Worm (Caenorhabditis elegans) whole organism, L4/young adult: ENCODE measurements around the gene F41E6.5.
"Not testable (repeated sequence)": the region's sequence is repeated elsewhere in the genome, so short reads cannot be mapped to it uniquely, and the experiment has no call there.

Source experiments
- W03F9.2 ChIP-seq: fragments of 150-350 bp; optimal IDR thresholded peaks from 2 replicates; lab custom pipeline; 2014; ENCODE audit warnings: missing biosample characterization, missing genetic modification characterization
- dao-5 ChIP-seq: sonication (generic microtip); optimal IDR thresholded peaks from 2 replicates; lab custom pipeline; 2016; ENCODE audit warnings: missing genotype, missing genetic modification characterization, moderate library complexity, missing compliant biosample characterization
- him-1 ChIP-seq: sonication (generic microtip); optimal IDR thresholded peaks from 2 replicates; lab custom pipeline; 2016; ENCODE audit warnings: missing genotype, missing genetic modification reagents, missing genetic modification characterization, missing compliant biosample characterization

Gene F41E6.5

ce11 chrV:8603272-8603671 is at the start of gene F41E6.5:
Gene F41E6.5 (plus strand): TSS chrV:8603480.
- no peak for TF ChIP-seq dao-5

DNA sequence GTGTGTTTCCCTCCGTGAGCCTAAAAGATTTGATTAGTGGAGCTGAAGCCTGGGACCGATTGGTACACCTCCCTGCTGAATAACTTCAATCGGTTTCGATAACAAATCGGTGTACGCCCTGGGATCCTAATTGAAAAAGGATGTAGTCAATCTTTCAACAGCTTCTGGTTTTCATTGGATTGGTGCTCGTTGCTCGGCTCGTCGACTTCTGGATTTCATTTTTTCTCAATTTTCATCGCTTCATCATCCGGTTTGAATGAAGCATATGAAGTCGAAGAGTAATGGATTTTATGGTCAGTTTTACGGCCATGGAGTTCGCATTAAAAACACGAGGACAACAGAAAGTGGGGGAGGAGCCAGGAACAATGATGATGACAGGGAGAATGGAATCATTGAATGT is 47.3 kb upstream of the F41E6.5 start:
- no peak for TF ChIP-seq W03F9.2 (tag; lab: Kevin White, UChicago)
- TF ChIP-seq him-1, result no peak
- TF ChIP-seq dao-5, result no peak

- TF ChIP-seq him-1, result no peak
These were observed 42.4 kb upstream of the F41E6.5 start, which contains the start of gene acr-16 for ce11 chrV:8560916-8561315. Gene acr-16 (plus strand): TSS chrV:8561216.

ce11 chrV:8565075-8565474 is 38.2 kb upstream of the F41E6.5 start, which contains the start of gene F25G6.8:
Gene F25G6.8 (minus strand): TSS chrV:8565175.
- TF ChIP-seq dao-5 (no peak), W03F9.2 (tag; lab: Kevin White, UChicago) (no peak), him-1 (no peak)

- TF ChIP-seq W03F9.2 (tag; lab: Kevin White, UChicago), result no peak
- no peak for TF ChIP-seq him-1
- TF ChIP-seq dao-5, result no peak
These were observed 34.1 kb upstream of the F41E6.5 start for ce11 chrV:8569172-8569571.

DNA sequence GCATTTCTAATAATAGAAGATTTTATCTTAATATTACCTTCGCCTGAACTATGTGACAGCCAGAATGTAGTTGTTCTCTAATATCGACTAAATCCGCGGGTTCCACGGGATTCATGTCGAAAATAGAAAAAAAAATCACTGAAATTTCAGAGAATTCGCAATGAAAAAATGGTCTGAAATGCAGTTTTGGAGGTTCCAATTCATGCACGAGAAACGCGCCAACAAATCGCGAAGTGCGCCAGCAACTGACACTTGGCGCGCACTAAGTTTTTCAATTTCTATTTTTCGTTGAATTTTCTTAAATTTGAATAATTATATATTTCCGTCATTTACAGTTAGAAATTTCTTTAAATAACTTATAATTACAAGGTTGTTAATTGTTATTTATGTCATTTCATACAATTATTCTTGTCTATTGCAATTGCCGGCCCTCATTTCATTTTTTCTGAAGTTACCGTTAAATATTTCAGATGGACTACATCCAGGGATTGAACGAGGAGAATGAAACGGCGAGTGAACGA is 33.4 kb upstream of the F41E6.5 start, which contains the start of the genes F25G6.9 and symk-1:
TSS of gene F25G6.9 (minus strand) at position 160 of the 521 bp plus-strand sequence.
TSS of gene symk-1 (plus strand) at position 471 of the 521 bp plus-strand sequence.
- TF ChIP-seq W03F9.2 (tag; lab: Kevin White, UChicago) (peak; percentile 70), him-1 (no peak)

ce11 chrV:8574762-8575161 is 28.5 kb upstream of the F41E6.5 start, which contains the start of gene F25G6.1:
Gene F25G6.1 (plus strand): TSS chrV:8575062.
- not testable (repeated sequence) for TF ChIP-seq him-1; W03F9.2 (tag; lab: Kevin White, UChicago); dao-5

ce11 chrV:8580961-8581360 is 22.3 kb upstream of the F41E6.5 start, which contains the start of gene C10B5.1:
Gene C10B5.1 (plus strand): TSS chrV:8581261.
- TF ChIP-seq him-1, result no peak
- no peak for TF ChIP-seq dao-5
- TF ChIP-seq W03F9.2 (tag; lab: Kevin White, UChicago), result no peak

DNA sequence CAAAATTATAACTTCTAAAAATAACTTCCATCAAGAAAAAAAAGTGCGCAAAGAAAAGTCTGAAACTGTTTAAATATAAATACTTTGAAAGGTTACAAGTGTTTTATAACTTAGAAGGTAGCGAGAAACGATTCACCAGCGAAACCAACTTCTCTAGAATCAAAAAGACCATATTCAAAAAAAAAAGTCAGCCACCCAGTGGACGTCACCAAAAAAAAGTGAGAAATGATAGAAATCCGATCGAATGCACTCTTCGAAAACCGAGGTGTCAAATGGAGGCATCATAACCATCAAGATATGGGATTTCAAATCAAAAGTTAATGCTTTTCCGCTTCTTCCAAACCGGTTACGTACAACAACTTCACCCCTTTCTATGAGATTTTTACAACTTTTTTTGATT is 16.8 kb upstream of the F41E6.5 start:
- TF ChIP-seq him-1 (no peak), dao-5 (no peak), W03F9.2 (tag; lab: Kevin White, UChicago) (no peak)

DNA sequence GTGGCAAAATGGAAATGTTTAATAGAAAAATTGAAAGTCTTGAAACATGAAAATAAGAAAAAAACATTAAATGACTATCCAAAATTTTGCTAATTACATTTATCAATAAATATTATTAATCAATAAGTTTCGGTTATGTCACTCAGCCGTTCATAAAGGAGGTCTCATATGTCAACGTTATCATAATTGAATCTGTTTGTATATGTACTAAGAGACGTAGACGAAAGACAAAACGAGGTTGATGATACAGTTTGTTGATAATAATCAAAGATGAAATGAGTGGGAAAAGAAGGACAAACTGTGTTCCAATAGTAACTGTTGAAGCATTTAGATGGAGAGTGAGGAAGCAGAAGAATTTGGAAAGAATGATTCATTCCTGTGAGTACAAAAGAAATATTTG is 16.4 kb upstream of the F41E6.5 start:
- TF ChIP-seq W03F9.2 (tag; lab: Kevin White, UChicago) (no peak), dao-5 (no peak), him-1 (no peak)

ce11 chrV:8588079-8588478 is 15.2 kb upstream of the F41E6.5 start, which contains the start of gene C10B5.3:
Gene C10B5.3 (minus strand): TSS chrV:8588179.
- TF ChIP-seq dao-5 (no peak), W03F9.2 (tag; lab: Kevin White, UChicago) (no peak), him-1 (no peak)

DNA sequence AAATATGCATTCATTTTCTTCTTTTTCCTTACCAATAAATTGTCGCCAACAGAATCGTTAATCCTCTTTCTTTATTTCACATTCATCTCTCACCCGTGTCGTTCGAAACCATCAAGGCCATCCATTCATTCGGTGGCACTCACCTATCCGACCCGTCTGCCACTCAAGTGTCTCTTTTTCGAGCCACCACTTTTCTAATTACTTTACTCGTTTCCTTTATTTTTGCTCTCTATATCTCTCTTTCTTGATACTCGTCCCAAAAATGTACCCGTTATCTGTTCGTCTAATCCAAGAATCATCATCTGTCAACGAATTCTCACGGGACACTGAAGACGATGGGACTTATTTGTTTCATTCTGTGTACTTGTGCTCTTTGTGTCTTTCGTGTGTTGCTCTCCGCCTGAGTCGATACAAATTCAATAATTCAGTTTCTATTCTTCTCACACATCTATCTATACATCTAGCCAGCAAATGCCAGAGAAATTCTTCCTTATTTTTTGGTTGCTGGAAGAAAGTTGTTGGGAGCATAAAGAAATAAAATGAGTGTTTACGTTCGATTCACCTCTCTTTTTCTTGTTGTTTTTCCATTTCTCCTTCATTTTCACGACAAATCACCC is 10.5 kb upstream of the F41E6.5 start:
- TF ChIP-seq dao-5 (no peak), him-1 (no peak), W03F9.2 (tag; lab: Kevin White, UChicago) (no peak)

ce11 chrV:8594105-8594964 is 8.9 kb upstream of the F41E6.5 start, which contains the start of gene tag-196:
Gene tag-196 (plus strand): TSS chrV:8594914.
- TF ChIP-seq W03F9.2 (tag; lab: Kevin White, UChicago) (no peak), him-1 (no peak)

- no peak for TF ChIP-seq him-1
- TF ChIP-seq dao-5, result no peak
- no peak for TF ChIP-seq W03F9.2 (tag; lab: Kevin White, UChicago)
These were observed 4.1 kb upstream of the F41E6.5 start, which contains the start of gene F41E6.7 for ce11 chrV:8599192-8599591. Gene F41E6.7 (minus strand): TSS chrV:8599292.

DNA sequence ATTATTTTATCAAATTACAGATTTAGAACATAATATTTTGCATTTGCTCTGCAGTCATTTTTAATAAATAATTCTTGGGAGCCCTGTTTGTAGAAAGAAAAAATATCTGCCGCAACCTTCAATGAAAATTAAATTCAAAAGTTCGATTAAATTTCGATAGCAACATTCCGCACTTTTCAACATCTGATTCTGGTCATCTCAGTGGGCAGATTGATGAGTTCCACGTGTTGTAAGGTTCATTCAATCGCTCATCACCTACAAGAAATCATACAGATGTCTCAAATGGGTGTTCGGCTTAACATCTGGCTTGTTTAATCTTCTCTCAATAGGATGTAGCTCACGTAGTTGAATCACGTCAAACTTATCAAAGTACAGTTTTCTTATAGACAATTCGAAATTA is 3.3 kb upstream of the F41E6.5 start:
- TF ChIP-seq W03F9.2 (tag; lab: Kevin White, UChicago) (no peak), dao-5 (no peak), him-1 (no peak)
